Worm (Caenorhabditis elegans): ENCODE results near the gene F46G10.1.
A peak's percentile ranks its signal among the peaks of the same experiment; 100 is the strongest.

Gene F46G10.1

DNA sequence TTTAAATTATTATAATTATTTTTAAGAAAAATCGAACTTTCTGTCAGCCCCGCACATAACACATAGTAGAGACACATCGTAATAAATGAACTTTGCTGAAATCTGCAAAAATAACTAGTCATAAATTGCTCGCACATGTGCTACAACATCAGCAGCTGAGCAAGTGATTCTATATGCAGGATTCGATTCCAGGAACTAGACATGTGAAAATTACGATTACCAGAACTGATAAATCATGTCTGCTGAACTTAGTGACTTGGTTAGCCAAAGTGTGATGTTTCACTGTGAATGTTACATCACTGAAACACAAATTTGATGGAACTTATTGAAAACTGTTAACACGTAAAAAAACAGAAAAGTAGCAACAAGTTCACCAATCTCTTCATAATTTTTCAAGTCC lies 35.7 kb upstream of the F46G10.1 start:
- TF ChIP-seq unc-62 (GFP tag; optimal IDR thresholded peaks at IDR 0.05) (no peak), fkh-2 (tag; optimal IDR thresholded peaks at IDR 0.05) (no peak), ceh-28 (tag; optimal IDR thresholded peaks at IDR 0.05) (no peak), ama-1 (optimal IDR thresholded peaks at IDR 0.05) (no peak), nhr-43 (tag; optimal IDR thresholded peaks at IDR 0.05; ENCODE audit: poor library complexity, severe bottlenecking) (no peak), ceh-16 (tag; optimal IDR thresholded peaks at IDR 0.05) (no peak), nhr-11 (tag; optimal IDR thresholded peaks at IDR 0.05) (no peak), mml-1 (tag; optimal IDR thresholded peaks at IDR 0.05) (no peak), nfya-1 (tag; optimal IDR thresholded peaks at IDR 0.05; ENCODE audit: insufficient read depth) (no peak)

DNA sequence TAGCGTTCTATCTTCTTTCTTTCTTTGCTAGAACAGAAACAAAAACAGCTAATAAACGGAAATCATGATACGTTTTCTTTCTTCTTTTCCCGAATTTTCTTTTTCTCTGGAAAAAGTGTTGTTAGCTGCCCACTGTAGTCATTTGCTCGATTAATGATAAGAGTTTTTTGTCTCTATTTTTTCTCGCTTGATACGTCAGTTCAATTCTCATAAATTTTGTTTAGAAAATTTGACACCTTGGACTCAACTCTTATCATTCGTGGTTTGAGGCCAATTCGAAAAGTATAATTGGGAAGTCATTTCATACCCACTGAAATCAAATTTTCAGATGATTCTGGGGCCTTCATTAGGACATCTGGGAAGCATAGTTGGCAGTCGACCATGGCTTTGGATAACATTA lies 30.3 kb upstream of the F46G10.1 start:
- peak; percentile 37 for TF ChIP-seq pqm-1 (tag; optimal IDR thresholded peaks at IDR 0.05)
- no peak for TF ChIP-seq egl-5 (tag; optimal IDR thresholded peaks at IDR 0.05)
- TF ChIP-seq elt-2 (tag; optimal IDR thresholded peaks at IDR 0.05), result peak; percentile 64

DNA sequence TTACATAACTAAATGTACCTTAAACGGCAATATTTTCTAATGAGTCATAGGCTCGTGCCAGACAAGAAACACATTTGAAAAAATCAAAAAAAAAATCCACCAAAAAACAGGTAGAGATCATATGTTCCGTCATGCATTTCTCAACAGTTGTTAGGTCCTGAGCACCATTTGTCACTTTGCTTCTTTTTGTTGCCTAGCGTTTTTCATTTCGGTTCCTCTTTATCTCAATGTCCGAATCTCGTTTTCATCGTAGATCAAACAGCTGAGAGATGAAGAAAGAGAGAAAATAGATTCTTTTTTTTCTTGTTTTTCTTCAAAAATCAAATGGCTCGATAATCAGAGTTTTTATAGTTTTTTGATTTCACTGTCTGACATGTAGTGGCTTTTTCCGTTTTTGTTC lies 29.4 kb upstream of the F46G10.1 start:
- TF ChIP-seq nhr-67 (tag; optimal IDR thresholded peaks at IDR 0.05) (no peak), nfya-1 (tag; optimal IDR thresholded peaks at IDR 0.05; ENCODE audit: insufficient read depth) (peak; percentile 15), unc-62 (GFP tag; optimal IDR thresholded peaks at IDR 0.05) (no peak), lin-39 (tag; optimal IDR thresholded peaks at IDR 0.05) (no peak), snpc-4 (tag; optimal IDR thresholded peaks at IDR 0.05) (no peak), nhr-76 (tag; optimal IDR thresholded peaks at IDR 0.05) (no peak)

DNA sequence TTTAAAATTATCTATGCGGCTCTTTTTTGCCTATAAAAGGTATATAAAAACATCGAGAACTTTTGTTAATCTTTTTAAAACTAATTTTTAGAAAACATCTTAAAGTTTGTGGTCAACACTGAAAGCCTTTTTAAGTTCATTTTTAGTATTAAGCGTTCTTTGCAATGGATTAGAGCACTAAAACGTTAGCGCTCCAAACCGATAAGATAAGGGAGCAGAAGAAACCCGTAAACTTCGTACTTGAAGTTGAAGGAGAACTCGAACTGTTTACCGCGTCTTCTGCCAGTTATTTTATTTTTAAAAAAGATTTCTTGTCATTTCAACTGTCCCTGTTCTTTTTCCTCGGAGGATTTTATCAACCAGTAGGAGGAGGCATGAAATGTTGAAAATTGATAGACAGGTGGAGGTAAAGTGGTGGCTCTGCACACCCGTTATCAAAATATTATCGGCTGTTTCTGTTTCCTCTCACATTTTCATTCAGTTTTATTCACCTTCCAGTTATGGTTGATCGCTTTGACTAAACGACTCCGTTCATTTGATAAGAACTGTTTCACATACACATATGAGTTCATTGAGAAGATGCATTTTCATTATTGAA lies 27.6 kb upstream of the F46G10.1 start:
- TF ChIP-seq elt-2 (tag; optimal IDR thresholded peaks at IDR 0.05) (peak; percentile 75), fkh-2 (tag; optimal IDR thresholded peaks at IDR 0.05) (no peak)

DNA sequence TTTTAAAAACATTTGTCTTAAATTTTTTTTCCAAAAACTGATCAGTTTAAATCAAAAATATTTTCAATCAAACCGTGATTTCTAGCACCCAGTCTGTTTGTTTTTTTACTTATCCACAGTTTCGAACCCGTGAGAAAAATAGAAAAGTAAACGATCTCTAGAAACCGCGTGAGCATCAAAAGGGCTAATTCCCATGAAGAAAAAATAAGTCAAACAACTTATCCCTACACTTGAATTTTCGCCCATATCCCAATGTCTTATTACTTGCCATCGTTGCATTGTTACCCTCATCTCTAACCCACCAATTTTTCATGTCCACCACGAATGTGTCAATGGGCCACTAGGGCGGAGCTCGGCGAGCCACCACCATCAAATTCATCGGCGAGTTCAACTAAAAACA lies 26.2 kb upstream of the F46G10.1 start, which contains the start of gene ptr-24:
ptr-24 (plus strand) TSS at position 301 of the 400 bp plus-strand sequence.
- no peak for TF ChIP-seq mdl-1 (tag; optimal IDR thresholded peaks at IDR 0.05)
- no peak for TF ChIP-seq nhr-23 (tag; optimal IDR thresholded peaks at IDR 0.05)
- TF ChIP-seq ZK546.5 (tag; optimal IDR thresholded peaks at IDR 0.05), result no peak
- TF ChIP-seq fkh-10 (GFP tag; optimal IDR thresholded peaks at IDR 0.05), result no peak
- no peak for TF ChIP-seq pqm-1 (tag; optimal IDR thresholded peaks at IDR 0.05)
- no peak for TF ChIP-seq unc-62 (GFP tag; optimal IDR thresholded peaks at IDR 0.05)
- TF ChIP-seq aly-2 (tag; optimal IDR thresholded peaks at IDR 0.05), result no peak
- no peak for TF ChIP-seq elt-1 (tag; optimal IDR thresholded peaks at IDR 0.05)
- TF ChIP-seq ztf-11 (tag; optimal IDR thresholded peaks at IDR 0.05), result no peak
- TF ChIP-seq elt-2 (tag; optimal IDR thresholded peaks at IDR 0.05), result no peak
- TF ChIP-seq nhr-67 (tag; optimal IDR thresholded peaks at IDR 0.05), result no peak
- TF ChIP-seq ceh-9 (tag; optimal IDR thresholded peaks at IDR 0.05), result no peak
- no peak for TF ChIP-seq hmg-11 (tag; optimal IDR thresholded peaks at IDR 0.05)
- no peak for TF ChIP-seq elt-3 (tag; optimal IDR thresholded peaks at IDR 0.05)
- TF ChIP-seq ceh-82 (tag; optimal IDR thresholded peaks at IDR 0.05), result no peak
- no peak for TF ChIP-seq eor-1 (tag; optimal IDR thresholded peaks at IDR 0.05)
- no peak for TF ChIP-seq unc-39 (tag; optimal IDR thresholded peaks at IDR 0.05)
- no peak for TF ChIP-seq sea-2 (GFP tag; optimal IDR thresholded peaks at IDR 0.05)

DNA sequence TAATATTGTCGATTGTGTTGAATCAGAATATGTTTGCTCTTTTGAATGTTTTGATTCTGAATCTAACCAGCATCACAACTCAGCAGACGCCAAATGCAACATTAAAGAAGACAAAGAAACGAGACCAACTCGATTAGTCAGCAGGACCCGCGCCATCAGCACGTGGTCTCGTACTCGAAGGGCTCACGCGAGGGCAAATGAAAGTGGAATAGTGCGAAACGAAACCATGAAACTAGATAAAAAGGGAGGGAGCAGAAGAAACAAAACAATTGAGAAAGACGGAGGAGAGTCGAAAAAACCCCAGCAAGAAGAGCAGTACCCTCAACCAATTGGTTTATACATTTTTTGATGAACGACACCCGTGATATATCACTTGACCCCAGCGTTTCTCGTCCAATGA lies 25.4 kb upstream of the F46G10.1 start:
- TF ChIP-seq lin-39 (tag; optimal IDR thresholded peaks at IDR 0.05) (peak; percentile 44), mml-1 (tag; optimal IDR thresholded peaks at IDR 0.05) (no peak)

DNA sequence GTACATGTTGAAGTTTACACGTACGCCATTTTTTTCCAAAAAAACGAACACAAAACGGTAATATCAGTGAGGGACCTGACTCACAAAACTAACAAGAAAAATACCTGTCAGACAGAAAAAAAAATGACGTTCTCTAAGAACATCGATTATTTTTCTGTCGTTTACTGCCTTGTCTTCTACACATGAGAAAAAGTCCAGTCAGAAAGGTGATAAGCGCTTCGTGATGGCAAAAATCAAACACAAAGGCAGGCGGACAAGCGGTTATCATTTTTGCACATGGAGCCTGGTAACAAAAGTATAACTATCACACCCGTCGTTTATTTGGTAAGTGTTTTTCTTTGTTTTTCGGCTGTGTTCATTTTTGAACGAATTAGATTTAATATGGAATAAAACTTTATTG lies 22.3 kb upstream of the F46G10.1 start, which contains the start of gene F46G10.4:
F46G10.4 (plus strand) TSS at position 212 of the 400 bp plus-strand sequence.
- TF ChIP-seq pha-4 (tag; optimal IDR thresholded peaks at IDR 0.05) (peak; percentile 14), elt-2 (tag; optimal IDR thresholded peaks at IDR 0.05) (peak; percentile 82), pqm-1 (tag; optimal IDR thresholded peaks at IDR 0.05) (peak; percentile 88), nhr-11 (tag; optimal IDR thresholded peaks at IDR 0.05) (no peak)

Data from whole organism, L3 larva.